Fruit fly (Drosophila melanogaster): Measurements from ENCODE around the gene caps.

caps gene

dm6 chr3L:13252952-13253478, 24.5 kb downstream of the caps start:
- TF ChIP-seq CG8478 (optimal IDR thresholded peaks at IDR 0.05) (no peak), CTCF (optimal IDR thresholded peaks at IDR 0.05) (no peak)

- TF ChIP-seq CG8478 (optimal IDR thresholded peaks at IDR 0.05): no peak
- TF ChIP-seq CTCF (optimal IDR thresholded peaks at IDR 0.05): no peak
These were observed 25.8 kb downstream of the caps start for dm6 chr3L:13254274-13254673.

- no peak for TF ChIP-seq CTCF (optimal IDR thresholded peaks at IDR 0.05)
These were observed 27.0 kb downstream of the caps start for dm6 chr3L:13255393-13256078.

- TF ChIP-seq CTCF (optimal IDR thresholded peaks at IDR 0.05) (no peak), CG8478 (optimal IDR thresholded peaks at IDR 0.05) (no peak)
These were observed 27.7 kb downstream of the caps start for dm6 chr3L:13256159-13256558.

- TF ChIP-seq CG8478 (optimal IDR thresholded peaks at IDR 0.05): no peak
- TF ChIP-seq CTCF (optimal IDR thresholded peaks at IDR 0.05): no peak
These were observed 31.1 kb downstream of the caps start for dm6 chr3L:13259617-13260016.

dm6 chr3L:13260718-13261318, 32.3 kb downstream of the caps start:
- TF ChIP-seq CTCF (optimal IDR thresholded peaks at IDR 0.05) (no peak), CG8478 (optimal IDR thresholded peaks at IDR 0.05) (no peak)

dm6 chr3L:13262250-13262649, 33.8 kb downstream of the caps start:
- TF ChIP-seq CG8478 (optimal IDR thresholded peaks at IDR 0.05) (no peak), CTCF (optimal IDR thresholded peaks at IDR 0.05) (no peak)

- TF ChIP-seq CTCF (optimal IDR thresholded peaks at IDR 0.05) (no peak), CG8478 (optimal IDR thresholded peaks at IDR 0.05) (no peak)
These were observed 35.3 kb downstream of the caps start for dm6 chr3L:13263801-13264200.

dm6 chr3L:13266078-13266477, 37.6 kb downstream of the caps start:
- TF ChIP-seq CG8478 (optimal IDR thresholded peaks at IDR 0.05) (no peak), CTCF (optimal IDR thresholded peaks at IDR 0.05) (no peak)

dm6 chr3L:13267254-13267653, 38.8 kb downstream of the caps start:
- no peak for TF ChIP-seq CTCF (optimal IDR thresholded peaks at IDR 0.05)
- TF ChIP-seq CG8478 (optimal IDR thresholded peaks at IDR 0.05): no peak

- TF ChIP-seq CTCF (optimal IDR thresholded peaks at IDR 0.05) (no peak), CG8478 (optimal IDR thresholded peaks at IDR 0.05) (no peak)
These were observed 39.4 kb downstream of the caps start for dm6 chr3L:13267893-13268292.

- TF ChIP-seq CG8478 (optimal IDR thresholded peaks at IDR 0.05) (no peak), CTCF (optimal IDR thresholded peaks at IDR 0.05) (peak; percentile 55 to 77)
These were observed 42.8 kb downstream of the caps start for dm6 chr3L:13271282-13271681.

- TF ChIP-seq CTCF (optimal IDR thresholded peaks at IDR 0.05): no peak
- TF ChIP-seq CG8478 (optimal IDR thresholded peaks at IDR 0.05): no peak
These were observed 53.5 kb downstream of the caps start for dm6 chr3L:13282039-13282438.

dm6 chr3L:13284308-13284707, 55.8 kb downstream of the caps start:
- TF ChIP-seq CTCF (optimal IDR thresholded peaks at IDR 0.05): no peak
- no peak for TF ChIP-seq CG8478 (optimal IDR thresholded peaks at IDR 0.05)

- no peak for TF ChIP-seq CTCF (optimal IDR thresholded peaks at IDR 0.05)
- TF ChIP-seq CG8478 (optimal IDR thresholded peaks at IDR 0.05): no peak
These were observed 58.1 kb downstream of the caps start for dm6 chr3L:13286640-13287039.

dm6 chr3L:13288161-13288560, 59.7 kb downstream of the caps start:
- TF ChIP-seq CTCF (optimal IDR thresholded peaks at IDR 0.05): no peak

dm6 chr3L:13295675-13296074, 67.2 kb downstream of the caps start:
- no peak for TF ChIP-seq CG8478 (optimal IDR thresholded peaks at IDR 0.05)
- TF ChIP-seq CTCF (optimal IDR thresholded peaks at IDR 0.05): no peak

Measured in S2 (cell line).